Worm (Caenorhabditis elegans) whole organism, L3 larva: ENCODE results near the gene vps-8.

ENCODE experiments used
- ceh-28 ChIP-seq: fragments of 150-350 bp; optimal IDR thresholded peaks from 2 replicates; lab custom pipeline; 2014; ENCODE audit warnings: missing biosample characterization, missing genetic modification reagents, missing genetic modification characterization
- zag-1 ChIP-seq: fragments of 150-350 bp; optimal IDR thresholded peaks from 2 replicates; lab custom pipeline; 2014; ENCODE audit warnings: missing biosample characterization, missing genetic modification characterization

ce11 chrIV:12275892-12276291 lies at the start of gene vps-8:
- no peak for TF ChIP-seq ceh-28
- TF ChIP-seq zag-1 (tag; lab: Kevin White, UChicago), result no peak
